Fruit fly (Drosophila melanogaster) whole organism, embryonic: ENCODE measurements around the gene CG31176.

Source experiments
- CG15479 ChIP-seq: fragments of 200-800 bp; sonication (Bioruptor generic); optimal IDR thresholded peaks from 3 replicates; lab custom pipeline; 2019; ENCODE audit warnings: missing biosample characterization, mild to moderate bottlenecking, missing genetic modification characterization, moderate library complexity
- CG15601 ChIP-seq: fragments of 200-800 bp; sonication (Bioruptor generic); optimal IDR thresholded peaks from 3 replicates; lab custom pipeline; 2019; ENCODE audit warnings: missing biosample characterization, mild to moderate bottlenecking, missing genetic modification characterization, moderate library complexity
- CG16815 ChIP-seq: fragments of 200-800 bp; sonication (Bioruptor generic); optimal IDR thresholded peaks from 3 replicates; lab custom pipeline; 2017; ENCODE audit warnings: missing biosample characterization, mild to moderate bottlenecking, missing genetic modification characterization
- CG17385 ChIP-seq: fragments of 200-800 bp; sonication (Bioruptor generic); optimal IDR thresholded peaks from 3 replicates; lab custom pipeline; 2018; ENCODE audit warnings: missing biosample characterization, mild to moderate bottlenecking, missing genetic modification characterization
- CG3163 ChIP-seq: fragments of 200-800 bp; sonication (Bioruptor generic); optimal IDR thresholded peaks from 3 replicates; lab custom pipeline; 2016; ENCODE audit warnings: missing biosample characterization, missing genetic modification characterization
- CG34422 ChIP-seq: fragments of 200-800 bp; sonication (Bioruptor generic); IDR thresholded peaks from 3 replicates; pipeline ENCODE4 v1.3.6; 2022; ENCODE audit warnings: missing biosample characterization, missing genetic modification characterization
- CG3995 ChIP-seq: fragments of 200-800 bp; sonication (Bioruptor generic); optimal IDR thresholded peaks from 3 replicates; lab custom pipeline; 2016; ENCODE audit warnings: missing biosample characterization, missing genetic modification characterization
- CG5180 ChIP-seq: fragments of 200-800 bp; sonication (Bioruptor generic); optimal IDR thresholded peaks from 3 replicates; lab custom pipeline; 2017; ENCODE audit warnings: missing biosample characterization, missing genetic modification characterization, mild to moderate bottlenecking, moderate library complexity, missing genetic modification reagents
- CG5245 ChIP-seq: fragments of 200-800 bp; sonication (Bioruptor generic); optimal IDR thresholded peaks from 3 replicates; lab custom pipeline; 2016; ENCODE audit warnings: missing biosample characterization, missing genetic modification characterization
- CG6654 ChIP-seq: fragments of 200-800 bp; sonication (Bioruptor generic); optimal IDR thresholded peaks from 2 replicates; lab custom pipeline; 2017; ENCODE audit warnings: missing biosample characterization, mild to moderate bottlenecking, missing genetic modification characterization
- CG6683 ChIP-seq: fragments of 200-800 bp; sonication (Bioruptor generic); optimal IDR thresholded peaks from 2 replicates; lab custom pipeline; 2017; ENCODE audit warnings: missing biosample characterization, mild to moderate bottlenecking, missing genetic modification characterization, missing genetic modification reagents
- CG8281 ChIP-seq: fragments of 200-800 bp; sonication (Bioruptor generic); optimal IDR thresholded peaks from 2 replicates; lab custom pipeline; 2018; ENCODE audit warnings: missing biosample characterization, mild to moderate bottlenecking, missing genetic modification characterization, moderate library complexity
- CG8924 ChIP-seq: fragments of 200-800 bp; optimal IDR thresholded peaks from 3 replicates; lab custom pipeline; 2019; ENCODE audit warnings: missing biosample characterization, mild to moderate bottlenecking, missing genetic modification characterization, moderate library complexity
- CG8944 ChIP-seq: fragments of 200-800 bp; sonication (Bioruptor generic); optimal IDR thresholded peaks from 3 replicates; lab custom pipeline; 2016; ENCODE audit warnings: missing biosample characterization, missing genetic modification characterization
- Dfd ChIP-seq, 2 experiments: fragments of >200 bp; optimal IDR thresholded peaks; 2 replicates each; lab custom pipeline; 2017; ENCODE audit warnings: missing biosample characterization in 2 of 2, missing genetic modification characterization in 2 of 2
- Dip2 ChIP-seq: fragments of 200-800 bp; sonication (Bioruptor generic); IDR thresholded peaks from 2 replicates; pipeline ENCODE4 v1.3.6; 2022; ENCODE audit warnings: missing biosample characterization, missing genetic modification characterization
- Eip74EF ChIP-seq, 2 experiments: fragments of 200-800 bp in 1 of 2; fragments of >200 bp in 1 of 2; sonication (Bioruptor generic) in 1 of 2; optimal IDR thresholded peaks; 2 replicates each; lab custom pipeline; 2017 to 2019; ENCODE audit warnings: missing biosample characterization in 2 of 2, missing genetic modification characterization in 2 of 2, mild to moderate bottlenecking in 1 of 2, moderate library complexity in 1 of 2
- HLH3B ChIP-seq: fragments of 200-800 bp; sonication (Bioruptor generic); IDR thresholded peaks from 2 replicates; pipeline ENCODE4 v1.3.6; 2022; ENCODE audit warnings: missing biosample characterization, missing genetic modification characterization
- Kr ChIP-seq: fragments of 200-800 bp; sonication (Bioruptor generic); optimal IDR thresholded peaks from 2 replicates; lab custom pipeline; 2017; ENCODE audit warnings: missing biosample characterization, mild to moderate bottlenecking, missing genetic modification characterization
- Lim3 ChIP-seq: fragments of 200-800 bp; sonication (Bioruptor generic); IDR thresholded peaks from 2 replicates; pipeline ENCODE4 v1.3.6; 2022; ENCODE audit warnings: missing biosample characterization, missing genetic modification characterization
- Med ChIP-seq: fragments of 200-800 bp; sonication (Bioruptor generic); peaks from one replicate; lab custom pipeline; 2016; ENCODE audit warnings: missing biosample characterization, missing genetic modification characterization, mild to moderate bottlenecking, inconsistent platforms, moderate library complexity
- NC2α ChIP-seq: fragments of 200-800 bp; sonication (Bioruptor generic); optimal IDR thresholded peaks from 2 replicates; lab custom pipeline; 2016; ENCODE audit warnings: missing biosample characterization, missing genetic modification characterization
- NfI ChIP-seq: fragments of 200-800 bp; sonication (Bioruptor generic); optimal IDR thresholded peaks from 3 replicates; lab custom pipeline; 2018; ENCODE audit warnings: missing biosample characterization, mild to moderate bottlenecking, missing genetic modification characterization, moderate library complexity
- Ravus ChIP-seq: fragments of 200-800 bp; sonication (Bioruptor generic); IDR thresholded peaks from 2 replicates; pipeline ENCODE4 v1.3.6; 2022; ENCODE audit warnings: missing biosample characterization, missing genetic modification characterization
- Stat92E ChIP-seq, 3 experiments: fragments of >200 bp in 2 of 3; fragments of 200-800 bp in 1 of 3; sonication (Bioruptor generic) in 1 of 3; optimal IDR thresholded peaks; 2 replicates each; lab custom pipeline; 2017 to 2019; ENCODE audit warnings: missing biosample characterization in 3 of 3, missing genetic modification characterization in 3 of 3, mild to moderate bottlenecking in 1 of 3, moderate library complexity in 1 of 3
- abd-A ChIP-seq: fragments of 200-800 bp; sonication (Bioruptor generic); optimal IDR thresholded peaks from 3 replicates; lab custom pipeline; 2019; ENCODE audit warnings: missing biosample characterization, mild to moderate bottlenecking, missing genetic modification characterization, moderate library complexity
- amos ChIP-seq: fragments of 200-800 bp; sonication (Bioruptor generic); IDR thresholded peaks from 2 replicates; pipeline ENCODE4 v1.3.6; 2022; ENCODE audit warnings: missing biosample characterization, missing genetic modification characterization; ENCODE audit not compliant: partially characterized antibody
- bsh ChIP-seq, 2 experiments: fragments of 200-800 bp; sonication (Bioruptor generic); optimal IDR thresholded peaks; 2 replicates each; lab custom pipeline; 2017 to 2018; ENCODE audit warnings: mild to moderate bottlenecking in 2 of 2, missing biosample characterization in 2 of 2, missing genetic modification characterization in 2 of 2, moderate library complexity in 1 of 2
- btn ChIP-seq: fragments of 200-800 bp; sonication (Bioruptor generic); optimal IDR thresholded peaks from 2 replicates; lab custom pipeline; 2016; ENCODE audit warnings: missing biosample characterization, missing genetic modification characterization
- cg ChIP-seq: fragments of 200-800 bp; sonication (Bioruptor generic); optimal IDR thresholded peaks from 3 replicates; lab custom pipeline; 2019; ENCODE audit warnings: missing biosample characterization, mild to moderate bottlenecking, missing genetic modification characterization, moderate library complexity
- crp ChIP-seq, 2 experiments: fragments of 200-800 bp; sonication (Bioruptor generic); optimal IDR thresholded peaks; 2 replicates in 1 of 2; 3 replicates in 1 of 2; lab custom pipeline; 2017; ENCODE audit warnings: missing biosample characterization in 2 of 2, missing genetic modification characterization in 2 of 2, mild to moderate bottlenecking in 1 of 2, moderate library complexity in 1 of 2
- eve ChIP-seq, 2 experiments: fragments of >200 bp; optimal IDR thresholded peaks; 2 replicates each; lab custom pipeline; 2017; ENCODE audit warnings: missing biosample characterization in 2 of 2, missing genetic modification characterization in 2 of 2
- gt ChIP-seq: fragments of 200-800 bp; sonication (Bioruptor generic); IDR thresholded peaks from 2 replicates; pipeline ENCODE4 v1.3.6; 2022; ENCODE audit warnings: missing biosample characterization, missing genetic modification characterization
- insv ChIP-seq, 2 experiments: fragments of 200-800 bp; sonication (Bioruptor generic); optimal IDR thresholded peaks; 3 replicates each; lab custom pipeline; 2016 to 2018; ENCODE audit warnings: missing biosample characterization in 2 of 2, missing genetic modification characterization in 2 of 2
- nom ChIP-seq: fragments of 200-800 bp; sonication (Bioruptor generic); optimal IDR thresholded peaks from 2 replicates; lab custom pipeline; 2017; ENCODE audit warnings: missing biosample characterization, missing genetic modification characterization, mild to moderate bottlenecking, moderate library complexity, missing genetic modification reagents
- pros ChIP-seq: fragments of 200-800 bp; sonication (Bioruptor generic); optimal IDR thresholded peaks from 3 replicates; lab custom pipeline; 2019; ENCODE audit warnings: missing biosample characterization, mild to moderate bottlenecking, missing genetic modification characterization, moderate library complexity
- sens ChIP-seq: fragments of 200-800 bp; sonication (Bioruptor generic); peaks from one replicate; lab custom pipeline; 2016; ENCODE audit warnings: missing biosample characterization, missing genetic modification characterization
- stc ChIP-seq: fragments of 200-800 bp; sonication (Bioruptor generic); IDR thresholded peaks from 2 replicates; pipeline ENCODE4 v1.3.6; 2022; ENCODE audit warnings: missing biosample characterization, missing genetic modification characterization
- sug ChIP-seq: fragments of 200-800 bp; optimal IDR thresholded peaks from 2 replicates; lab custom pipeline; 2019; ENCODE audit warnings: missing biosample characterization, mild to moderate bottlenecking, missing genetic modification characterization, moderate library complexity
- trem ChIP-seq: fragments of 200-800 bp; optimal IDR thresholded peaks from 3 replicates; lab custom pipeline; 2019; ENCODE audit warnings: missing biosample characterization, mild to moderate bottlenecking, missing genetic modification characterization, moderate library complexity
- unc-4 ChIP-seq: fragments of 200-800 bp; sonication (Bioruptor generic); IDR thresholded peaks from 2 replicates; pipeline ENCODE4 v1.3.6; 2022; ENCODE audit warnings: missing biosample characterization, missing genetic modification characterization; ENCODE audit not compliant: partially characterized antibody
- wdn ChIP-seq: fragments of 200-800 bp; sonication (Bioruptor generic); IDR thresholded peaks from 2 replicates; pipeline ENCODE4 v1.3.6; 2022; ENCODE audit warnings: missing biosample characterization, missing genetic modification characterization
- yki ChIP-seq: fragments of >200 bp; optimal IDR thresholded peaks from 3 replicates; lab custom pipeline; 2018
- zen ChIP-seq: fragments of 200-800 bp; sonication (Bioruptor generic); optimal IDR thresholded peaks from 3 replicates; lab custom pipeline; 2018; ENCODE audit warnings: missing biosample characterization, mild to moderate bottlenecking, missing genetic modification characterization, moderate library complexity

Gene CG31176

dm6 chr3R:21631757-21632473, 87.5 kb downstream of the CG31176 start (continued):
- TF ChIP-seq trem (tag; lab: Kevin White, UChicago) (no peak), CG3995 (GFP tag; lab: Kevin White, UChicago) (peak; percentile 20), NfI (no peak), CG34422 (GFP tag; lab: Robert Waterston, UW) (no peak), Dfd (GFP tag; optimal IDR thresholded peaks at IDR 0.05; lab: Kevin White, UChicago) (no peak), CG8944 (GFP tag; lab: Kevin White, UChicago) (no peak), CG15601 (tag; lab: Kevin White, UChicago) (no peak), sug (peak; percentile 59), Ravus (GFP tag; lab: Robert Waterston, UW) (no peak), btn (GFP tag; lab: Kevin White, UChicago) (no peak), CG6683 (GFP tag; lab: Kevin White, UChicago) (no peak), CG5245 (GFP tag; lab: Kevin White, UChicago) (no peak), gt (no peak)

DNA sequence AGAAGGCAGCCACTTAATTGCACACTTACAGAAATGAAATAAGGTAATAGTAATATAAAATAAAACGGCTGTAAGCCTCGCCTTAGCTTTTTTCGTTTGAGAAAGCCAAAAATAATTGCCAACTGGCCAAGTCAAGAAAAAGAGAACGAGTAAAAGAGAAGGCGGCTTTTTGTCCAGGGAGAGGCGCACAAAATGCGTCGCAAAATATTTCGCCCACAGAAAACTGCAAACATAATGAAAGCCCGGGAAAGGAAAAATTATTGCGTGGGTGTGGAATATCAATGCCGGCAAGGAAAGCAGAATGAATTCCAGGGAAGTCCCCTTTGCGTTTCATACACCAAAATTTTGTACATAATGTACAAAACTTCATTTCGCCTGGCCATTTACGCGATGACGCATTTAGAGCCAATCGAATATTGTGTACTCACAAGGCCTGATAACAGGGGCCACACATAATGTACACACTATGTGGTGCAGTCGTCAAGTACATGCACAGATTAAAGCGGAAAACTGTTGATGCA, 88.4 kb downstream of the CG31176 start:
- TF ChIP-seq stc (GFP tag; lab: Robert Waterston, UW): no peak
- no peak for TF ChIP-seq abd-A (tag; lab: Kevin White, UChicago)
- no peak for TF ChIP-seq CG8281 (tag; lab: Kevin White, UChicago)
- TF ChIP-seq CG34422 (GFP tag; lab: Robert Waterston, UW): no peak

dm6 chr3R:21630226-21630857, 89.1 kb downstream of the CG31176 start:
- TF ChIP-seq CG8924 (tag; lab: Kevin White, UChicago) (peak; percentile 3), Eip74EF (GFP tag; optimal IDR thresholded peaks at IDR 0.05; lab: Kevin White, UChicago) (no peak), CG3163 (peak; percentile 22), pros (GFP tag; lab: Kevin White, UChicago) (peak; percentile 38), nom (GFP tag; lab: Kevin White, UChicago) (peak; percentile 67), Med (GFP tag; lab: Kevin White, UChicago) (peak; percentile 23), Lim3 (GFP tag; lab: Robert Waterston, UW) (no peak), yki (peak; percentile 24), Dip2 (GFP tag; lab: Robert Waterston, UW) (no peak), cg (GFP tag; lab: Kevin White, UChicago) (peak; percentile 95), CG16815 (no peak), unc-4 (GFP tag; lab: Robert Waterston, UW) (no peak), CG6654 (GFP tag; lab: Kevin White, UChicago) (no peak), CG15479 (GFP tag; lab: Kevin White, UChicago) (peak; percentile 36), HLH3B (GFP tag; lab: Robert Waterston, UW) (no peak), Stat92E (GFP tag; optimal IDR thresholded peaks at IDR 0.05; lab: Kevin White, UChicago) (peak in 1 of 3 experiments; percentile 75), CG5180 (GFP tag; lab: Kevin White, UChicago) (peak; percentile 4), zen (peak; percentile 5), wdn (GFP tag; lab: Robert Waterston, UW) (no peak), Kr (GFP tag; lab: Kevin White, UChicago) (no peak), crp (GFP tag; optimal IDR thresholded peaks at IDR 0.05; lab: Kevin White, UChicago) (peak in 1 of 2 experiments; percentile 58), amos (GFP tag; lab: Robert Waterston, UW) (no peak), NC2α (GFP tag; lab: Kevin White, UChicago) (no peak), eve (GFP tag; optimal IDR thresholded peaks at IDR 0.05; lab: Kevin White, UChicago) (peak in 1 of 2 experiments; percentile 45), CG17385 (GFP tag; lab: Kevin White, UChicago) (peak; percentile 89), bsh (GFP tag; optimal IDR thresholded peaks at IDR 0.05; lab: Kevin White, UChicago) (peak in 1 of 2 experiments; percentile 56), insv (GFP tag; optimal IDR thresholded peaks at IDR 0.05; lab: Kevin White, UChicago) (no peak), sens (peak; percentile 85), abd-A (tag; lab: Kevin White, UChicago) (peak; percentile 39)
